Worm (Caenorhabditis elegans) whole organism, L3 larva: ENCODE measurements around the gene flh-3.
A peak's percentile ranks its signal among the peaks of the same experiment; 100 is the strongest.

Experiments used
- ZK546.5 ChIP-seq: sonication (generic microtip); optimal IDR thresholded peaks from 2 replicates; lab custom pipeline; 2017; ENCODE audit warnings: missing biosample characterization, missing genetic modification characterization
- aly-2 ChIP-seq: fragments of 150-350 bp; optimal IDR thresholded peaks from 2 replicates; lab custom pipeline; 2014; ENCODE audit warnings: missing biosample characterization, missing genetic modification characterization
- ceh-28 ChIP-seq: fragments of 150-350 bp; optimal IDR thresholded peaks from 2 replicates; lab custom pipeline; 2014; ENCODE audit warnings: missing biosample characterization, missing genetic modification reagents, missing genetic modification characterization
- daf-12 ChIP-seq: fragments of 150-350 bp; optimal IDR thresholded peaks from 2 replicates; lab custom pipeline; 2014; ENCODE audit warnings: missing biosample characterization, missing genetic modification reagents, missing genetic modification characterization
- egl-27 ChIP-seq: sonication (generic microtip); optimal IDR thresholded peaks from 4 replicates; lab custom pipeline; 2017; ENCODE audit warnings: missing biosample characterization, missing genetic modification reagents, missing genetic modification characterization
- elt-1 ChIP-seq: fragments of 150-350 bp; optimal IDR thresholded peaks from 2 replicates; lab custom pipeline; 2014; ENCODE audit warnings: missing biosample characterization, missing genetic modification characterization
- elt-2 ChIP-seq: sonication (generic microtip); optimal IDR thresholded peaks from 2 replicates; lab custom pipeline; 2016; ENCODE audit warnings: missing genetic modification reagents, mild to moderate bottlenecking, missing genetic modification characterization, missing compliant biosample characterization
- hmg-11 ChIP-seq: sonication (generic microtip); optimal IDR thresholded peaks from 2 replicates; lab custom pipeline; 2016; ENCODE audit warnings: missing genetic modification characterization, missing compliant biosample characterization
- jun-1 ChIP-seq: fragments of 150-350 bp; optimal IDR thresholded peaks from 2 replicates; lab custom pipeline; 2014; ENCODE audit warnings: missing biosample characterization, missing genetic modification reagents, missing genetic modification characterization
- lin-15B ChIP-seq: fragments of 150-350 bp; optimal IDR thresholded peaks from 2 replicates; lab custom pipeline; 2014; ENCODE audit warnings: missing biosample characterization, missing genetic modification characterization
- mml-1 ChIP-seq: fragments of 150-350 bp; sonication (generic microtip); optimal IDR thresholded peaks from 3 replicates; lab custom pipeline; 2014; ENCODE audit warnings: missing biosample characterization, missing genetic modification characterization
- nfya-1 ChIP-seq: sonication (generic microtip); optimal IDR thresholded peaks from 2 replicates; lab custom pipeline; 2017; ENCODE audit warnings: missing genetic modification characterization, mild to moderate bottlenecking, missing compliant biosample characterization, antibody characterized with exemption, moderate library complexity; ENCODE audit not compliant: insufficient read depth
- nhr-23 ChIP-seq: fragments of 150-350 bp; optimal IDR thresholded peaks from 2 replicates; lab custom pipeline; 2014; ENCODE audit warnings: missing biosample characterization, missing genetic modification reagents, missing genetic modification characterization
- nhr-237 ChIP-seq: fragments of 150-350 bp; optimal IDR thresholded peaks from 2 replicates; lab custom pipeline; 2014; ENCODE audit warnings: missing biosample characterization, missing genetic modification characterization
- nhr-67 ChIP-seq: fragments of 150-350 bp; optimal IDR thresholded peaks from 2 replicates; lab custom pipeline; 2014; ENCODE audit warnings: missing biosample characterization, missing genetic modification characterization
- nhr-76 ChIP-seq: fragments of 150-350 bp; sonication (generic microtip); optimal IDR thresholded peaks from 5 replicates; lab custom pipeline; 2014; ENCODE audit warnings: missing biosample characterization, missing genetic modification characterization
- pha-4 ChIP-seq: fragments of 150-350 bp; optimal IDR thresholded peaks from 2 replicates; lab custom pipeline; 2014; ENCODE audit warnings: missing biosample characterization, missing genetic modification reagents, missing genetic modification characterization
- pqm-1 ChIP-seq: fragments of 150-350 bp; optimal IDR thresholded peaks from 2 replicates; lab custom pipeline; 2017; ENCODE audit warnings: missing biosample characterization, missing genetic modification characterization, inconsistent platforms
- sea-2 ChIP-seq: fragments of 150-350 bp; sonication (generic microtip); optimal IDR thresholded peaks from 4 replicates; lab custom pipeline; 2014; ENCODE audit warnings: missing biosample characterization, missing genetic modification reagents, missing genetic modification characterization
- skn-1 ChIP-seq: fragments of 150-350 bp; optimal IDR thresholded peaks from 2 replicates; lab custom pipeline; 2014; ENCODE audit warnings: missing biosample characterization, missing genetic modification characterization
- snpc-4 ChIP-seq: fragments of 150-350 bp; optimal IDR thresholded peaks from 2 replicates; lab custom pipeline; 2014; ENCODE audit warnings: missing biosample characterization, missing genetic modification characterization
- tbx-2 ChIP-seq: sonication (generic microtip); optimal IDR thresholded peaks from 2 replicates; lab custom pipeline; 2016; ENCODE audit warnings: mild to moderate bottlenecking, missing genetic modification characterization, missing compliant biosample characterization
- ztf-11 ChIP-seq: fragments of 150-350 bp; optimal IDR thresholded peaks from 2 replicates; lab custom pipeline; 2014; ENCODE audit warnings: missing biosample characterization, missing genetic modification characterization
- ztf-4 ChIP-seq: fragments of 150-350 bp; optimal IDR thresholded peaks from 2 replicates; lab custom pipeline; 2014; ENCODE audit warnings: missing biosample characterization, missing genetic modification characterization

flh-3 gene

DNA sequence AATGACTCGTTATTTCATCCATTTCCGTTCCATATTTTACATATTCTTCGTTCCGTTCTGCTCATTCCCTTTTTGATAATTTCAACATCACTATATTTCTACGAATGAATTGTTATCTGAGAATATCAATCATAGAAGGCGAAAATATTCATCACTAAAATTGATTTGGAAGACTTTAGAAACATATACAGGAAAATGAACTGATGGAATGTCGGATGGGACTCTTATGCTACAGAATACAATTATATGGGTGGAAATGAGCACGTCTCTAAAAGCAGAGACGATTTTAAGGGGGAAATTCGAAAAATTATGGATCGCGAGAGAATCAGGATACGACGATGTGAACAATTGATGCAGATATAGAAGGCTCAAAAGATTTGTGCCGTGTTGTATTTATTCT is 50.1 kb downstream of the flh-3 start:
- no peak for TF ChIP-seq nfya-1 (tag; lab: Kevin White, UChicago)
- TF ChIP-seq lin-15B (tag; lab: Kevin White, UChicago) = no peak
- TF ChIP-seq aly-2 = no peak
- no peak for TF ChIP-seq egl-27 (tag; lab: Kevin White, UChicago)
- no peak for TF ChIP-seq pha-4 (tag; lab: Kevin White, UChicago)
- no peak for TF ChIP-seq nhr-76 (tag; lab: Kevin White, UChicago)
- TF ChIP-seq pqm-1 (tag; lab: Kevin White, UChicago) = no peak
- TF ChIP-seq ceh-28 (tag; lab: Kevin White, UChicago) = no peak
- TF ChIP-seq jun-1 (tag; lab: Kevin White, UChicago) = no peak
- no peak for TF ChIP-seq nhr-67 (tag; lab: Kevin White, UChicago)
- TF ChIP-seq ztf-4 (tag; lab: Kevin White, UChicago) = no peak
- TF ChIP-seq elt-2 (tag; lab: Kevin White, UChicago) = no peak
- no peak for TF ChIP-seq daf-12 (tag; lab: Kevin White, UChicago)
- TF ChIP-seq snpc-4 (tag; lab: Kevin White, UChicago) = no peak
- TF ChIP-seq sea-2 (GFP tag; lab: Kevin White, UChicago) = no peak
- TF ChIP-seq nhr-237 (tag; lab: Kevin White, UChicago) = no peak
- no peak for TF ChIP-seq ZK546.5 (tag; lab: Kevin White, UChicago)
- no peak for TF ChIP-seq ztf-11 (tag; lab: Kevin White, UChicago)
- no peak for TF ChIP-seq elt-1 (tag; lab: Kevin White, UChicago)

DNA sequence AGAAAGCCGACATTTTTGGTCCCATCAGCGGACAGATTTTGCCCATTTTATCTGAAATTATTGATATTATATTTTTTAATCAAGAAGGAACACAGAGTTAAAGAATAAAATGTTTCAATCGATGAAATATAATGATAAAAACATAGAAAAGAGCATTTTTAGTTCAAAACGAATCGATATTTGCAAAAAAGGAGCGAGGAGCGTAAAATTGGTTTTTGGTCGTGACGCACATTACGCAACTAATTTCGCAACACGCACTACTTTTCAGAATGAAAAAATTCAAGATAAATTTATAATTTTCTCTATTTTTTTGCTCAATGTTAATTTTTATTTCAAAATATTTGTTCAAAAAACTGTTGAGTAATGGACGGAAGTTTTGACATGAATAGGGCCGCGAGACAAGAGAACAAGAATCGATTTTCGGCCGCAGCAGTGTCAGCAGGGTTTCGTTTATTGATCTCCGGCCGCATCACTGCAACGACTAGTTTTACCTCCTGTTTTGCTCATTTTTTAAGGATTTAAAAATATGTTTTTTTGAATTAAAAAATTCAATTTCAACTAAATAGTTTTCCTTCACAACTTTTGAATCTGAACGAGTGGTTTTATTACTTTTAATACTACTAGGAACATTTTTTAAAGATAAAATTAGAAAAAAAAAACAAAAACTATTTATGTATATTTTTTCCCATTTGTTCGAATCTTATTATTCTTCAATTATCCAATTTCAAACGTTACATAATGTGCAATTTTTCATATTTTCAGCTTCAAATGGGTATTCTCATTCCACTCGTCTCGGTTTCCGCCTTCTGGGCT is 51.3 kb downstream of the flh-3 start, which contains the start of the genes F49C12.12 and vha-17:
Gene F49C12.12 (minus strand): TSS at position 51 of the 813 bp plus-strand sequence.
Gene vha-17 (plus strand): TSS at position 763 of the 813 bp plus-strand sequence.
- TF ChIP-seq snpc-4 (tag; lab: Kevin White, UChicago) (peak; percentile 29), pha-4 (tag; lab: Kevin White, UChicago) (peak; percentile 22), hmg-11 (tag; lab: Kevin White, UChicago) (peak; percentile 0), egl-27 (tag; lab: Kevin White, UChicago) (no peak), nfya-1 (tag; lab: Kevin White, UChicago) (peak; percentile 54), nhr-237 (tag; lab: Kevin White, UChicago) (no peak), elt-2 (tag; lab: Kevin White, UChicago) (peak; percentile 43), tbx-2 (tag; lab: Kevin White, UChicago) (no peak), aly-2 (no peak), lin-15B (tag; lab: Kevin White, UChicago) (peak; percentile 9), ceh-28 (tag; lab: Kevin White, UChicago) (peak; percentile 38), ZK546.5 (tag; lab: Kevin White, UChicago) (no peak), mml-1 (tag; lab: Kevin White, UChicago) (no peak), jun-1 (tag; lab: Kevin White, UChicago) (peak; percentile 1), nhr-23 (peak; percentile 9), ztf-4 (tag; lab: Kevin White, UChicago) (no peak), skn-1 (tag; lab: Kevin White, UChicago) (peak; percentile 5)
